Worm (Caenorhabditis elegans) whole organism, early embryonic: ENCODE results near the gene K06H6.5.

Experiments
- ama-1 ChIP-seq: fragments of 150-350 bp; optimal IDR thresholded peaks from 2 replicates; lab custom pipeline; 2014
- flt-1 ChIP-seq: fragments of 200-800 bp; sonication (Bioruptor generic); IDR thresholded peaks from 2 replicates; pipeline ENCODE4 v1.3.6; 2022; ENCODE audit warnings: missing genetic modification characterization, missing compliant biosample characterization

- TF ChIP-seq ama-1 (lab: Kevin White, UChicago) = no peak
- TF ChIP-seq flt-1 (GFP tag; lab: Robert Waterston, UW) = no peak
Measured at ce11 chrV:615275-615674, 39.1 kb downstream of the K06H6.5 start, which contains the start of gene F48G7.13.
